Fruit fly (Drosophila melanogaster) Kc167 (cell line): Measurements from ENCODE around the gene NijA.

Experiments
- Sin3A ChIP-seq: fragments of >200 bp; optimal IDR thresholded peaks from 2 replicates; lab custom pipeline; 2018; ENCODE audit warnings: missing external identifiers
- h ChIP-seq: fragments of >200 bp; optimal IDR thresholded peaks from 3 replicates; lab custom pipeline; 2018; ENCODE audit warnings: missing external identifiers
- insv ChIP-seq: fragments of >200 bp; optimal IDR thresholded peaks from 3 replicates; lab custom pipeline; 2018; ENCODE audit warnings: missing external identifiers
- psq ChIP-seq: fragments of >200 bp; optimal IDR thresholded peaks from 2 replicates; lab custom pipeline; 2017; ENCODE audit warnings: missing external identifiers
- ttk ChIP-seq: sonication (Bioruptor generic); optimal IDR thresholded peaks from 2 replicates; lab custom pipeline; 2017; ENCODE audit warnings: missing external identifiers

- TF ChIP-seq insv (lab: Kevin White, UChicago) (no peak), psq (lab: Kevin White, UChicago) (no peak), Sin3A (lab: Kevin White, UChicago) (no peak), ttk (no peak), h (lab: Kevin White, UChicago) (no peak)
Measured at dm6 chr3L:10739666-10740417, 43.2 kb upstream of the NijA start.
